Worm (Caenorhabditis elegans) whole organism, L4 larva: ENCODE measurements around the gene Y41D4B.4.

Experiments used
- F37D6.2 ChIP-seq: sonication (generic microtip); optimal IDR thresholded peaks from 2 replicates; lab custom pipeline; 2016; ENCODE audit warnings: mild to moderate bottlenecking, missing genetic modification characterization, missing compliant biosample characterization
- F49E8.2 ChIP-seq: sonication (generic microtip); optimal IDR thresholded peaks from 2 replicates; lab custom pipeline; 2016; ENCODE audit warnings: missing compliant biosample characterization, mild to moderate bottlenecking, missing genetic modification characterization, borderline replicate concordance
- R02D3.7 ChIP-seq: fragments of 150-350 bp; sonication (generic microtip); optimal IDR thresholded peaks from 3 replicates; lab custom pipeline; 2014; ENCODE audit warnings: missing biosample characterization, missing genetic modification characterization
- Y105C5A.15 ChIP-seq: fragments of 200-800 bp; sonication (Bioruptor generic); IDR thresholded peaks from 2 replicates; pipeline ENCODE4 v1.3.6; 2022; ENCODE audit warnings: missing genetic modification characterization, missing compliant biosample characterization
- Y48G9A.11 ChIP-seq: fragments of 200-800 bp; sonication (Bioruptor generic); IDR thresholded peaks from 2 replicates; pipeline ENCODE4 v1.3.6; 2022; ENCODE audit warnings: missing genetic modification reagents, missing genetic modification characterization, missing compliant biosample characterization
- Y75B8A.6 ChIP-seq: fragments of 200-800 bp; sonication (Bioruptor generic); IDR thresholded peaks from 2 replicates; pipeline ENCODE4 v1.3.6; 2022; ENCODE audit warnings: missing genetic modification reagents, missing genetic modification characterization, missing compliant biosample characterization
- ZK546.5 ChIP-seq, 2 experiments: sonication (generic microtip); optimal IDR thresholded peaks; 2 replicates each; lab custom pipeline; 2017; ENCODE audit warnings: missing biosample characterization in 2 of 2, missing genetic modification characterization in 2 of 2
- aha-1 ChIP-seq: fragments of 150-350 bp; peaks from one replicate; lab custom pipeline; 2014; ENCODE audit warnings: missing biosample characterization, missing genetic modification characterization
- arid-1 ChIP-seq: fragments of 200-800 bp; sonication (Bioruptor generic); conservative IDR thresholded peaks from 2 replicates; pipeline ENCODE4 v1.3.6; 2022; ENCODE audit warnings: missing genetic modification reagents, missing genetic modification characterization, missing compliant biosample characterization
- attf-4 ChIP-seq: sonication (generic microtip); optimal IDR thresholded peaks from 3 replicates; lab custom pipeline; 2017; ENCODE audit warnings: missing biosample characterization, missing genetic modification characterization
- ceh-20 ChIP-seq: fragments of 200-800 bp; sonication (Bioruptor generic); IDR thresholded peaks from 2 replicates; pipeline ENCODE4 v1.3.6; 2022; ENCODE audit warnings: missing genetic modification reagents, missing genetic modification characterization, missing compliant biosample characterization
- ceh-32 ChIP-seq: sonication (generic microtip); optimal IDR thresholded peaks from 2 replicates; lab custom pipeline; 2016; ENCODE audit warnings: mild to moderate bottlenecking, missing genetic modification characterization, missing compliant biosample characterization; ENCODE audit not compliant: poor library complexity
- ceh-82 ChIP-seq: sonication (generic microtip); optimal IDR thresholded peaks from 2 replicates; lab custom pipeline; 2017; ENCODE audit warnings: missing biosample characterization, missing genetic modification characterization
- ces-1 ChIP-seq: fragments of 150-350 bp; sonication (generic microtip); optimal IDR thresholded peaks from 4 replicates; lab custom pipeline; 2014; ENCODE audit warnings: missing biosample characterization, missing genetic modification reagents, missing genetic modification characterization
- ctbp-1 ChIP-seq: fragments of 200-800 bp; sonication (Bioruptor generic); IDR thresholded peaks from 2 replicates; pipeline ENCODE4 v1.3.6; 2022; ENCODE audit warnings: missing genetic modification reagents, missing genetic modification characterization, missing compliant biosample characterization
- daf-16 ChIP-seq, 3 experiments: sonication (generic microtip); optimal IDR thresholded peaks; 2 replicates each; lab custom pipeline; 2016 to 2017; ENCODE audit warnings: missing genetic modification characterization in 3 of 3, missing genetic modification reagents in 3 of 3, mild to moderate bottlenecking in 2 of 3, missing compliant biosample characterization in 2 of 3, missing biosample characterization in 1 of 3, moderate library complexity in 1 of 3
- daf-19 ChIP-seq: fragments of 200-800 bp; sonication (Bioruptor generic); conservative IDR thresholded peaks from 2 replicates; pipeline ENCODE4 v1.3.6; 2022; ENCODE audit warnings: missing genetic modification characterization, missing compliant biosample characterization
- dpl-1 ChIP-seq: fragments of 150-350 bp; optimal IDR thresholded peaks from 2 replicates; lab custom pipeline; 2014; ENCODE audit warnings: missing biosample characterization, missing genetic modification reagents, missing genetic modification characterization
- dve-1 ChIP-seq: sonication (generic microtip); optimal IDR thresholded peaks from 2 replicates; lab custom pipeline; 2017; ENCODE audit warnings: antibody characterized with exemption, mild to moderate bottlenecking, missing genetic modification characterization, missing compliant biosample characterization; ENCODE audit not compliant: insufficient read depth
- gei-8 ChIP-seq: fragments of 200-800 bp; sonication (Bioruptor generic); optimal IDR thresholded peaks from 2 replicates; lab custom pipeline; 2018; ENCODE audit warnings: mild to moderate bottlenecking, missing genetic modification characterization, missing compliant biosample characterization
- hlh-11 ChIP-seq: fragments of 200-800 bp; sonication (Bioruptor generic); optimal IDR thresholded peaks from 2 replicates; lab custom pipeline; 2018; ENCODE audit warnings: mild to moderate bottlenecking, missing genetic modification characterization, missing compliant biosample characterization
- hlh-30 ChIP-seq: sonication (generic microtip); optimal IDR thresholded peaks from 2 replicates; lab custom pipeline; 2017; ENCODE audit warnings: antibody characterized with exemption, mild to moderate bottlenecking, missing genetic modification characterization, missing compliant biosample characterization; ENCODE audit not compliant: insufficient read depth
- lim-7 ChIP-seq: fragments of 200-800 bp; sonication (Bioruptor generic); IDR thresholded peaks from 2 replicates; pipeline ENCODE4 v1.3.6; 2022; ENCODE audit warnings: missing genetic modification characterization, missing compliant biosample characterization
- lin-13 ChIP-seq: fragments of 150-350 bp; optimal IDR thresholded peaks from 2 replicates; lab custom pipeline; 2014; ENCODE audit warnings: missing biosample characterization, missing genetic modification reagents, missing genetic modification characterization
- lin-15B ChIP-seq: fragments of 150-350 bp; sonication (generic microtip); optimal IDR thresholded peaks from 3 replicates; lab custom pipeline; 2014; ENCODE audit warnings: missing biosample characterization, missing genetic modification characterization
- lin-38 ChIP-seq: fragments of 200-800 bp; sonication (Bioruptor generic); IDR thresholded peaks from 2 replicates; pipeline ENCODE4 v1.3.6; 2022; ENCODE audit warnings: missing genetic modification reagents, missing genetic modification characterization, missing compliant biosample characterization
- lir-3 ChIP-seq: sonication (generic microtip); optimal IDR thresholded peaks from 2 replicates; lab custom pipeline; 2016; ENCODE audit warnings: mild to moderate bottlenecking, missing genetic modification characterization, missing compliant biosample characterization
- madf-5 ChIP-seq, 2 experiments: fragments of 200-800 bp; sonication (Bioruptor generic); IDR thresholded peaks; 2 replicates each; pipeline ENCODE4 v1.3.6; 2022; ENCODE audit warnings: missing compliant biosample characterization in 2 of 2, missing genetic modification characterization in 2 of 2
- mdl-1 ChIP-seq, 2 experiments: fragments of 150-350 bp in 1 of 2; sonication (generic microtip) in 1 of 2; optimal IDR thresholded peaks; 2 replicates each; lab custom pipeline; 2014 to 2017; ENCODE audit warnings: missing biosample characterization in 2 of 2, missing genetic modification characterization in 2 of 2
- mdt-29 ChIP-seq: fragments of 200-800 bp; sonication (Bioruptor generic); IDR thresholded peaks from 2 replicates; pipeline ENCODE4 v1.3.6; 2022; ENCODE audit warnings: missing genetic modification reagents, missing genetic modification characterization, missing compliant biosample characterization
- mep-1 ChIP-seq: fragments of 150-350 bp; sonication (generic microtip); optimal IDR thresholded peaks from 3 replicates; lab custom pipeline; 2014; ENCODE audit warnings: missing biosample characterization, missing genetic modification characterization
- mes-2 ChIP-seq: sonication (generic microtip); optimal IDR thresholded peaks from 2 replicates; lab custom pipeline; 2016; ENCODE audit warnings: missing genotype, mild to moderate bottlenecking, missing genetic modification characterization, missing compliant biosample characterization; ENCODE audit not compliant: poor library complexity, severe bottlenecking
- mxl-3 ChIP-seq: fragments of 200-800 bp; sonication (Bioruptor generic); optimal IDR thresholded peaks from 2 replicates; lab custom pipeline; 2018; ENCODE audit warnings: mild to moderate bottlenecking, missing genetic modification characterization, missing compliant biosample characterization
- nhr-102 ChIP-seq: sonication (generic microtip); optimal IDR thresholded peaks from 2 replicates; lab custom pipeline; 2016; ENCODE audit warnings: mild to moderate bottlenecking, missing genetic modification characterization, moderate library complexity, missing compliant biosample characterization
- nhr-11 ChIP-seq: fragments of 150-350 bp; optimal IDR thresholded peaks from 2 replicates; lab custom pipeline; 2014; ENCODE audit warnings: missing biosample characterization, missing genetic modification characterization
- nhr-111 ChIP-seq: fragments of 200-800 bp; sonication (Bioruptor generic); optimal IDR thresholded peaks from 2 replicates; lab custom pipeline; 2018; ENCODE audit warnings: mild to moderate bottlenecking, missing genetic modification characterization, missing compliant biosample characterization
- nhr-25 ChIP-seq: sonication (generic microtip); optimal IDR thresholded peaks from 2 replicates; lab custom pipeline; 2017; ENCODE audit warnings: missing genetic modification characterization, mild to moderate bottlenecking, missing compliant biosample characterization, antibody characterized with exemption, moderate library complexity, borderline replicate concordance; ENCODE audit not compliant: insufficient read depth
- nhr-42 ChIP-seq: fragments of 200-800 bp; sonication (Bioruptor generic); IDR thresholded peaks from 2 replicates; pipeline ENCODE4 v1.3.6; 2022; ENCODE audit warnings: missing genetic modification characterization, missing compliant biosample characterization
- nhr-48 ChIP-seq: sonication (generic microtip); optimal IDR thresholded peaks from 2 replicates; lab custom pipeline; 2016; ENCODE audit warnings: mild to moderate bottlenecking, missing genetic modification characterization, missing compliant biosample characterization
- nhr-6 ChIP-seq: fragments of 150-350 bp; optimal IDR thresholded peaks from 2 replicates; lab custom pipeline; 2014; ENCODE audit warnings: missing biosample characterization, missing genetic modification characterization
- pqm-1 ChIP-seq: sonication (generic microtip); optimal IDR thresholded peaks from 2 replicates; lab custom pipeline; 2017; ENCODE audit warnings: missing biosample characterization, missing genetic modification characterization
- rbr-2 ChIP-seq: sonication (generic microtip); optimal IDR thresholded peaks from 2 replicates; lab custom pipeline; 2016; ENCODE audit warnings: missing genotype, missing genetic modification characterization, missing compliant biosample characterization
- saeg-2 ChIP-seq: fragments of 200-800 bp; sonication (Bioruptor generic); IDR thresholded peaks from 2 replicates; pipeline ENCODE4 v1.3.6; 2022; ENCODE audit warnings: missing genetic modification reagents, missing genetic modification characterization, missing compliant biosample characterization
- set-16 ChIP-seq: fragments of 200-800 bp; sonication (Bioruptor generic); IDR thresholded peaks from 2 replicates; pipeline ENCODE4 v1.3.6; 2022; ENCODE audit warnings: missing genetic modification reagents, missing genetic modification characterization, missing compliant biosample characterization
- snpc-1.2 ChIP-seq: fragments of 200-800 bp; sonication (Bioruptor generic); IDR thresholded peaks from 2 replicates; pipeline ENCODE4 v1.3.6; 2022; ENCODE audit warnings: missing genetic modification reagents, missing genetic modification characterization, missing compliant biosample characterization
- snpc-4 ChIP-seq: fragments of 150-350 bp; optimal IDR thresholded peaks from 2 replicates; lab custom pipeline; 2014; ENCODE audit warnings: missing biosample characterization, missing genetic modification characterization
- vab-7 ChIP-seq: fragments of 200-800 bp; sonication (Bioruptor generic); IDR thresholded peaks from 2 replicates; pipeline ENCODE4 v1.3.6; 2022; ENCODE audit warnings: missing genetic modification reagents, missing genetic modification characterization, missing compliant biosample characterization
- zag-1 ChIP-seq: fragments of 150-350 bp; optimal IDR thresholded peaks from 2 replicates; lab custom pipeline; 2014; ENCODE audit warnings: missing biosample characterization, missing genetic modification characterization
- zip-2 ChIP-seq: fragments of 150-350 bp; optimal IDR thresholded peaks from 2 replicates; lab custom pipeline; 2014; ENCODE audit warnings: missing biosample characterization, missing genetic modification characterization
- ztf-11 ChIP-seq: fragments of 150-350 bp; optimal IDR thresholded peaks from 2 replicates; lab custom pipeline; 2014; ENCODE audit warnings: missing biosample characterization, missing genetic modification characterization
- ztf-7 ChIP-seq: fragments of 150-350 bp; optimal IDR thresholded peaks from 2 replicates; lab custom pipeline; 2014; ENCODE audit warnings: missing biosample characterization, missing genetic modification characterization

The Y41D4B.4 gene

DNA sequence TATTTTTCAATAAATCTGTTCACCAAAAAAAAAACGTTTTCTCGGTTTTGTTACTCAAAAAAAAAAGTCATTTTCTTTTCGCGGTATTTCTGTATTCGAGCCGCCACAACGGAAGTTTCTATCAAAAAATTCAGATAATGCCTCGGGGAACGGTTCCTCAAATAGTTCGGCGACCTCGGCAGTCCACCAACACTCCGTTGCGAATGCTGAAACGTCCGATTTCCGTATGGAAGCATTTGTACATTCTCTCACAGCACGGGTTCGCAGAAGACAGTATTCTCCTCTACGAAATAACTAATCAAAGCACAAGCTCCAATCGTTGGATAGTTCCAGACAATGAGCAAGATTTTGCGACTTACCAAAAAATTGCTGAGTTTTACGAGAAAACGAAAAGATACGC lies at the start of gene Y41D4B.4:
Gene Y41D4B.4 (plus strand): TSS at position 133 of the 400 bp plus-strand sequence.
- TF ChIP-seq rbr-2 (tag; lab: Kevin White, UChicago) (no peak), madf-5 (GFP tag; IDR thresholded peaks at IDR 0.05; lab: Robert Waterston, UW) (no peak), R02D3.7 (tag; lab: Kevin White, UChicago) (no peak), F49E8.2 (no peak), nhr-42 (no peak), hlh-11 (no peak), lin-15B (tag; lab: Kevin White, UChicago) (no peak), attf-4 (tag; lab: Kevin White, UChicago) (no peak), Y48G9A.11 (peak; percentile 56; the same call in 1 of the 2 replicates), lir-3 (tag; lab: Kevin White, UChicago) (no peak), vab-7 (GFP tag; lab: Robert Waterston, UW) (0 out of 2 replicates have a peak, but pooled peaks have one; percentile 29), ces-1 (GFP tag; lab: Kevin White, UChicago) (no peak), arid-1 (GFP tag; lab: Robert Waterston, UW) (0 out of 2 replicates have a peak, but pooled peaks have one; percentile 7), ztf-7 (tag; lab: Kevin White, UChicago) (no peak), saeg-2 (GFP tag; lab: Robert Waterston, UW) (no peak), aha-1 (tag; lab: Kevin White, UChicago) (peak; percentile 28), dpl-1 (GFP tag; lab: Kevin White, UChicago) (no peak), pqm-1 (tag; lab: Kevin White, UChicago) (no peak), ceh-82 (tag; lab: Kevin White, UChicago) (no peak), nhr-6 (no peak), gei-8 (GFP tag; lab: Kevin White, UChicago) (no peak), ztf-11 (no peak), ctbp-1 (GFP tag; lab: Robert Waterston, UW) (no peak), set-16 (no peak), Y75B8A.6 (GFP tag; lab: Robert Waterston, UW) (0 out of 2 replicates have a peak, but pooled peaks have one; percentile 10), mdt-29 (GFP tag; lab: Robert Waterston, UW) (0 out of 2 replicates have a peak, but pooled peaks have one; percentile 47)

DNA sequence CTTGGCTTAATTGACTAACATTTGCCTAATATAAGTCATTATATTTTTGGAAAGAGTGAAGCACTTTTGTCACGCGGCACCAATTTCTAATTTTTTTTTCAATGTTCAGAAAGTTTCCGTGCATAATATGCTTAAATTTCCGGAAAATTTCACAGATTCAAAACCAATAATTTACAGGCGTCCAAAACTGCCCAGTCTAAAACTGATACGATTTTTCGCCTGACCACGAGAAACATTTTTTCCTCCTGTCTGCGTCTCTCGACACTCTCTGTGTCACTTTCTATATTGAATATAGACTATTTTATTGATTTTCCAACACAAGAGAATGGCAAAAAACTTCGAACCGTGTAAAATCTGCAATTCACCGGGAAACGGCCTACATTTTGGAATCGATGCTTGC lies 46.3 kb upstream of the Y41D4B.4 start, which contains the start of gene nhr-122:
Gene nhr-122 (plus strand): TSS at position 301 of the 400 bp plus-strand sequence.
- no peak for TF ChIP-seq mxl-3 (GFP tag; lab: Kevin White, UChicago)
- no peak for TF ChIP-seq Y105C5A.15 (GFP tag; lab: Robert Waterston, UW)
- TF ChIP-seq daf-19 (GFP tag; lab: Robert Waterston, UW) = no peak
- no peak for TF ChIP-seq lim-7 (GFP tag; lab: Robert Waterston, UW)
- TF ChIP-seq ZK546.5 (tag; optimal IDR thresholded peaks at IDR 0.05; lab: Kevin White, UChicago) = no peak
- TF ChIP-seq madf-5 (GFP tag; IDR thresholded peaks at IDR 0.05; lab: Robert Waterston, UW) = no peak
- no peak for TF ChIP-seq lin-13 (GFP tag; lab: Kevin White, UChicago)
- TF ChIP-seq zip-2 (tag; lab: Kevin White, UChicago) = no peak
- TF ChIP-seq daf-16 (GFP tag; optimal IDR thresholded peaks at IDR 0.05; lab: Kevin White, UChicago) = no peak
- no peak for TF ChIP-seq daf-16 (tag; optimal IDR thresholded peaks at IDR 0.05; lab: Kevin White, UChicago)
- no peak for TF ChIP-seq F37D6.2
- TF ChIP-seq mdl-1 (tag; optimal IDR thresholded peaks at IDR 0.05; lab: Kevin White, UChicago) = peak in 1 of 2 experiments; percentile 36
- TF ChIP-seq ceh-20 (GFP tag; lab: Robert Waterston, UW) = no peak
- TF ChIP-seq nhr-111 (GFP tag; lab: Kevin White, UChicago) = no peak
- TF ChIP-seq lin-38 = no peak
- TF ChIP-seq snpc-1.2 (GFP tag; lab: Robert Waterston, UW) = no peak
- no peak for TF ChIP-seq snpc-4
- no peak for TF ChIP-seq nhr-48
- no peak for TF ChIP-seq mep-1 (tag; lab: Kevin White, UChicago)
- peak; percentile 21 for TF ChIP-seq dve-1 (tag; lab: Kevin White, UChicago)
- no peak for TF ChIP-seq zag-1 (tag; lab: Kevin White, UChicago)
- no peak for TF ChIP-seq nhr-11 (tag; lab: Kevin White, UChicago)
- TF ChIP-seq saeg-2 (GFP tag; lab: Robert Waterston, UW) = no peak
- peak; percentile 30 for TF ChIP-seq mes-2 (tag; lab: Kevin White, UChicago)
- peak; percentile 12 for TF ChIP-seq hlh-30
- TF ChIP-seq nhr-102 (tag; lab: Kevin White, UChicago) = no peak
- TF ChIP-seq nhr-25 (tag; lab: Kevin White, UChicago) = no peak
- no peak for TF ChIP-seq ceh-32 (tag; lab: Kevin White, UChicago)
